Worm (Caenorhabditis elegans) whole organism, late embryonic: Measurements from ENCODE around the gene C50F7.9.
A peak's percentile ranks its signal among the peaks of the same experiment; 100 is the strongest.

Source experiments
- C08G9.2 ChIP-seq: sonication (generic microtip); optimal IDR thresholded peaks from 2 replicates; lab custom pipeline; 2016; ENCODE audit warnings: mild to moderate bottlenecking, missing genetic modification characterization, moderate library complexity, missing compliant biosample characterization
- F13H6.1 ChIP-seq: sonication (generic microtip); optimal IDR thresholded peaks from 2 replicates; lab custom pipeline; 2016; ENCODE audit warnings: missing genetic modification characterization, missing compliant biosample characterization
- ama-1 ChIP-seq: fragments of 150-350 bp; optimal IDR thresholded peaks from 2 replicates; lab custom pipeline; 2014
- ceh-14 ChIP-seq: sonication (generic microtip); optimal IDR thresholded peaks from 2 replicates; lab custom pipeline; 2016; ENCODE audit warnings: missing genotype, missing genetic modification characterization, missing compliant biosample characterization
- ceh-19 ChIP-seq: fragments of 200-800 bp; sonication (Bioruptor generic); optimal IDR thresholded peaks from 2 replicates; lab custom pipeline; 2018; ENCODE audit warnings: mild to moderate bottlenecking, missing genetic modification characterization, missing compliant biosample characterization
- ceh-22 ChIP-seq: sonication (generic microtip); optimal IDR thresholded peaks from 2 replicates; lab custom pipeline; 2017; ENCODE audit warnings: missing biosample characterization, missing genetic modification characterization
- ceh-30 ChIP-seq: fragments of 150-350 bp; optimal IDR thresholded peaks from 2 replicates; lab custom pipeline; 2014; ENCODE audit warnings: missing biosample characterization, missing genetic modification characterization
- ceh-45 ChIP-seq: fragments of 200-800 bp; sonication (Bioruptor generic); IDR thresholded peaks from 2 replicates; pipeline ENCODE4 v1.3.6; 2022; ENCODE audit warnings: missing genetic modification reagents, missing genetic modification characterization, missing compliant biosample characterization
- che-1 ChIP-seq: sonication (generic microtip); optimal IDR thresholded peaks from 2 replicates; lab custom pipeline; 2016; ENCODE audit warnings: mild to moderate bottlenecking, missing genetic modification characterization, missing compliant biosample characterization
- dmd-4 ChIP-seq: sonication (generic microtip); optimal IDR thresholded peaks from 2 replicates; lab custom pipeline; 2016; ENCODE audit warnings: borderline replicate concordance, missing genetic modification characterization, missing compliant biosample characterization
- dve-1 ChIP-seq: sonication (generic microtip); optimal IDR thresholded peaks from 2 replicates; lab custom pipeline; 2017; ENCODE audit warnings: antibody characterized with exemption, mild to moderate bottlenecking, missing genetic modification characterization, missing compliant biosample characterization
- elt-2 ChIP-seq: sonication (generic microtip); optimal IDR thresholded peaks from 2 replicates; lab custom pipeline; 2016; ENCODE audit warnings: missing genetic modification reagents, missing genetic modification characterization, missing compliant biosample characterization
- ets-4 ChIP-seq: sonication (generic microtip); optimal IDR thresholded peaks from 2 replicates; lab custom pipeline; 2016; ENCODE audit warnings: missing genetic modification characterization, missing compliant biosample characterization
- eyg-1 ChIP-seq: sonication (generic microtip); optimal IDR thresholded peaks from 2 replicates; lab custom pipeline; 2016; ENCODE audit warnings: missing genotype, missing genetic modification characterization, missing compliant biosample characterization
- fkh-10 ChIP-seq: fragments of 150-350 bp; optimal IDR thresholded peaks from 2 replicates; lab custom pipeline; 2014; ENCODE audit warnings: missing biosample characterization, missing genetic modification reagents, missing genetic modification characterization
- gmeb-2 ChIP-seq: sonication (generic microtip); optimal IDR thresholded peaks from 2 replicates; lab custom pipeline; 2016; ENCODE audit warnings: missing genetic modification characterization, inconsistent platforms, missing compliant biosample characterization
- hlh-13 ChIP-seq: fragments of 200-800 bp; sonication (Bioruptor generic); optimal IDR thresholded peaks from 2 replicates; lab custom pipeline; 2018; ENCODE audit warnings: mild to moderate bottlenecking, missing genetic modification characterization, missing compliant biosample characterization
- hlh-6 ChIP-seq: sonication (generic microtip); optimal IDR thresholded peaks from 2 replicates; lab custom pipeline; 2016; ENCODE audit warnings: missing genotype, missing genetic modification characterization, missing compliant biosample characterization
- hlh-8 ChIP-seq: sonication (generic microtip); optimal IDR thresholded peaks from 2 replicates; lab custom pipeline; 2016; ENCODE audit warnings: missing genotype, missing genetic modification characterization, missing compliant biosample characterization
- lin-11 ChIP-seq: fragments of 200-800 bp; sonication (Bioruptor generic); optimal IDR thresholded peaks from 2 replicates; lab custom pipeline; 2018; ENCODE audit warnings: mild to moderate bottlenecking, missing genetic modification characterization, missing compliant biosample characterization
- madf-2 ChIP-seq: sonication (generic microtip); optimal IDR thresholded peaks from 2 replicates; lab custom pipeline; 2017; ENCODE audit warnings: missing genetic modification characterization, missing compliant biosample characterization
- mec-3 ChIP-seq: sonication (generic microtip); optimal IDR thresholded peaks from 2 replicates; lab custom pipeline; 2016; ENCODE audit warnings: borderline replicate concordance, missing genetic modification characterization, missing compliant biosample characterization
- nfya-1 ChIP-seq: sonication (generic microtip); optimal IDR thresholded peaks from 2 replicates; lab custom pipeline; 2017; ENCODE audit warnings: missing genetic modification characterization, mild to moderate bottlenecking, missing compliant biosample characterization, antibody characterized with exemption, moderate library complexity
- nhr-11 ChIP-seq: fragments of 150-350 bp; optimal IDR thresholded peaks from 2 replicates; lab custom pipeline; 2014; ENCODE audit warnings: missing biosample characterization, missing genetic modification characterization
- nhr-232 ChIP-seq: sonication (generic microtip); optimal IDR thresholded peaks from 2 replicates; lab custom pipeline; 2016; ENCODE audit warnings: missing genetic modification characterization, missing compliant biosample characterization
- pag-3 ChIP-seq: sonication (generic microtip); optimal IDR thresholded peaks from 2 replicates; lab custom pipeline; 2016; ENCODE audit warnings: missing compliant biosample characterization, missing genetic modification characterization, borderline replicate concordance
- pat-9 ChIP-seq: fragments of 200-800 bp; sonication (Bioruptor generic); optimal IDR thresholded peaks from 2 replicates; lab custom pipeline; 2018; ENCODE audit warnings: mild to moderate bottlenecking, missing genetic modification characterization, moderate library complexity, missing compliant biosample characterization
- pha-2 ChIP-seq: sonication (generic microtip); optimal IDR thresholded peaks from 2 replicates; lab custom pipeline; 2017; ENCODE audit warnings: mild to moderate bottlenecking, missing genetic modification characterization, missing compliant biosample characterization
- pha-4 ChIP-seq: fragments of 150-350 bp; optimal IDR thresholded peaks from 2 replicates; lab custom pipeline; 2018; ENCODE audit warnings: missing biosample characterization, missing genetic modification reagents, missing genetic modification characterization
- sox-2 ChIP-seq: fragments of 200-800 bp; sonication (Bioruptor generic); IDR thresholded peaks from 2 replicates; pipeline ENCODE4 v1.3.6; 2022; ENCODE audit warnings: missing genetic modification reagents, missing genetic modification characterization, missing compliant biosample characterization
- sox-4 ChIP-seq: sonication (generic microtip); optimal IDR thresholded peaks from 2 replicates; lab custom pipeline; 2017; ENCODE audit warnings: mild to moderate bottlenecking, missing genetic modification characterization, inconsistent platforms, missing compliant biosample characterization
- tbx-2 ChIP-seq: sonication (generic microtip); optimal IDR thresholded peaks from 2 replicates; lab custom pipeline; 2016; ENCODE audit warnings: missing genetic modification characterization, missing compliant biosample characterization
- tbx-7 ChIP-seq: sonication (generic microtip); optimal IDR thresholded peaks from 2 replicates; lab custom pipeline; 2016; ENCODE audit warnings: missing genotype, missing genetic modification characterization, missing compliant biosample characterization
- ttx-3 ChIP-seq: sonication (generic microtip); optimal IDR thresholded peaks from 2 replicates; lab custom pipeline; 2016; ENCODE audit warnings: missing genetic modification reagents, missing genetic modification characterization, missing compliant biosample characterization
- unc-42 ChIP-seq: sonication (generic microtip); optimal IDR thresholded peaks from 2 replicates; lab custom pipeline; 2016; ENCODE audit warnings: missing genotype, missing genetic modification characterization, missing compliant biosample characterization
- unc-55 ChIP-seq: sonication (generic microtip); optimal IDR thresholded peaks from 2 replicates; lab custom pipeline; 2017; ENCODE audit warnings: missing biosample characterization, missing genetic modification reagents, missing genetic modification characterization
- unc-86 ChIP-seq: sonication (generic microtip); optimal IDR thresholded peaks from 2 replicates; lab custom pipeline; 2016; ENCODE audit warnings: missing genetic modification characterization, missing compliant biosample characterization
- zip-5 ChIP-seq: sonication (generic microtip); optimal IDR thresholded peaks from 2 replicates; lab custom pipeline; 2016; ENCODE audit warnings: missing genetic modification characterization, missing compliant biosample characterization
- ztf-16 ChIP-seq: sonication (generic microtip); optimal IDR thresholded peaks from 2 replicates; lab custom pipeline; 2017; ENCODE audit warnings: missing genetic modification characterization, missing compliant biosample characterization

Gene C50F7.9

ce11 chrIV:7710824-7711223 lies 21.0 kb downstream of the C50F7.9 start, which contains the start of gene nhr-8:
TSS of gene nhr-8 (plus strand) at chrIV:7710983.
- TF ChIP-seq unc-55 (GFP tag; lab: Kevin White, UChicago) (no peak), elt-2 (peak; percentile 89)

ce11 chrIV:7709701-7710100 lies 22.2 kb downstream of the C50F7.9 start, which contains the start of the genes mrpl-1, emc-6 and mrps-24:
TSS of gene mrpl-1 (minus strand) at chrIV:7709701.
TSS of gene emc-6 (minus strand) at chrIV:7709736.
TSS of gene mrps-24 (plus strand) at chrIV:7710045.
- TF ChIP-seq nfya-1 (tag; lab: Kevin White, UChicago) (peak; percentile 24), unc-42 (peak; percentile 78), ceh-14 (no peak), pha-2 (no peak)

DNA sequence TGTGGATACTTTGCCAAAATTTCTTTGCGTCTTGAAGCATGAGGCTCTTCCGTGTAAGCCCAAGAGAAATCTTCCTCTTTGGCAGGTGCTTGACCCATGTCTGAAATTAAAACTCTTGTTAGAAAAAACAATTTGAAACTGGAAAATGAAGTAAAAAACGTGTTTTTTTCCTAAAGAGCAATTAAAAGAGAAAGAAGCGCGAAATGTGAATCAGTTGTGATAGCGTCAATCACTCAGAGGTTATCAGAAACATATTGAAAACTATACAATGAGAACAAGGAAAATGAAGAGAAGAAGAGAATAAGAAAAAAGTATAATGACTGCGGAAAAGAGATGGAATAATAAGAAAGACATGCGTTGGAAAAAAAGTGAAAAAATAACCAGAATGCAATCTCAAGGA lies 25.1 kb downstream of the C50F7.9 start, which contains the start of gene F33D4.4:
F33D4.4 (minus strand) TSS at position 101 of the 400 bp plus-strand sequence.
- TF ChIP-seq tbx-2 (no peak), ceh-45 (no peak), lin-11 (tag; lab: Kevin White, UChicago) (no peak), ama-1 (no peak), pag-3 (tag; lab: Kevin White, UChicago) (no peak), ceh-22 (tag; lab: Kevin White, UChicago) (no peak), gmeb-2 (tag; lab: Kevin White, UChicago) (no peak), hlh-13 (GFP tag; lab: Kevin White, UChicago) (no peak), unc-86 (no peak), C08G9.2 (no peak), eyg-1 (tag; lab: Kevin White, UChicago) (no peak), pat-9 (tag; lab: Kevin White, UChicago) (no peak), zip-5 (tag; lab: Kevin White, UChicago) (no peak), fkh-10 (GFP tag; lab: Kevin White, UChicago) (no peak), mec-3 (tag; lab: Kevin White, UChicago) (no peak), nhr-232 (tag; lab: Kevin White, UChicago) (no peak), pha-2 (no peak), che-1 (no peak), nhr-11 (tag; lab: Kevin White, UChicago) (no peak)

ce11 chrIV:7698320-7698719 lies 33.5 kb downstream of the C50F7.9 start, which contains the start of gene flp-13:
TSS of gene flp-13 (minus strand) at chrIV:7698420.
- TF ChIP-seq hlh-13 (GFP tag; lab: Kevin White, UChicago): no peak
- TF ChIP-seq nhr-232 (tag; lab: Kevin White, UChicago): no peak
- no peak for TF ChIP-seq dmd-4 (tag; lab: Kevin White, UChicago)
- TF ChIP-seq madf-2 (tag; lab: Kevin White, UChicago): no peak
- TF ChIP-seq tbx-7 (tag; lab: Kevin White, UChicago): no peak
- TF ChIP-seq elt-2: no peak

DNA sequence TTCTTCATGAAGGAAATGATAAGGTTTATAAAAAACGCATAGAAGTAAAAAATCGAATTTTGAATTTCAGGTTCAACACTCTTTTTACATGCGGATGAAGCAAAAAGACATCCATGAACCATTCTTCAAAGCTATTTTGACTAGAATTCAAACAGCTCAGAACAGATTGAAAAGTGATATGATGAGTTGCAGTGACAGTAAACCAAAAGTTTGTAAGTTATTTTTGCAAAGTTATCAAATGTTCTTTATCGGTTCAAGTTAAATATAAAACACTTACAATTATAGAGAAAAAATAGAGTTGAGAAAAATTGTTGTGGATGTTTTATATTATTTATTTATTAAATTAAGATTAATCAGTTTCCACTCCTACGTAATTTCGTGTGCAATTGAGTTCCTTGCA lies 39.4 kb downstream of the C50F7.9 start:
- no peak for TF ChIP-seq ttx-3 (tag; lab: Kevin White, UChicago)
- no peak for TF ChIP-seq gmeb-2 (tag; lab: Kevin White, UChicago)
- no peak for TF ChIP-seq ets-4
- no peak for TF ChIP-seq ceh-45
- no peak for TF ChIP-seq F13H6.1 (tag; lab: Kevin White, UChicago)
- TF ChIP-seq ceh-19: no peak
- no peak for TF ChIP-seq tbx-7 (tag; lab: Kevin White, UChicago)
- TF ChIP-seq ztf-16 (tag; lab: Kevin White, UChicago): no peak
- TF ChIP-seq elt-2: no peak
- no peak for TF ChIP-seq pag-3 (tag; lab: Kevin White, UChicago)
- no peak for TF ChIP-seq ceh-30 (tag; lab: Kevin White, UChicago)

ce11 chrIV:7689326-7689725 lies 42.5 kb downstream of the C50F7.9 start:
- no peak for TF ChIP-seq hlh-8 (tag; lab: Kevin White, UChicago)
- no peak for TF ChIP-seq dve-1 (tag; lab: Kevin White, UChicago)
- TF ChIP-seq hlh-13 (GFP tag; lab: Kevin White, UChicago): no peak
- TF ChIP-seq sox-4: no peak
- no peak for TF ChIP-seq pha-4
- TF ChIP-seq sox-2: no peak
- TF ChIP-seq hlh-6 (tag; lab: Kevin White, UChicago): no peak
- no peak for TF ChIP-seq tbx-2
- TF ChIP-seq unc-86: no peak
- no peak for TF ChIP-seq C08G9.2
- no peak for TF ChIP-seq ztf-16 (tag; lab: Kevin White, UChicago)
